Worm (Caenorhabditis elegans) whole organism, late embryonic: ENCODE data around the gene F42E11.3.

ENCODE experiments used
- ama-1 ChIP-seq: fragments of 150-350 bp; optimal IDR thresholded peaks from 2 replicates; lab custom pipeline; 2014
- dve-1 ChIP-seq: sonication (generic microtip); optimal IDR thresholded peaks from 2 replicates; lab custom pipeline; 2017; ENCODE audit warnings: antibody characterized with exemption, mild to moderate bottlenecking, missing genetic modification characterization, missing compliant biosample characterization

DNA sequence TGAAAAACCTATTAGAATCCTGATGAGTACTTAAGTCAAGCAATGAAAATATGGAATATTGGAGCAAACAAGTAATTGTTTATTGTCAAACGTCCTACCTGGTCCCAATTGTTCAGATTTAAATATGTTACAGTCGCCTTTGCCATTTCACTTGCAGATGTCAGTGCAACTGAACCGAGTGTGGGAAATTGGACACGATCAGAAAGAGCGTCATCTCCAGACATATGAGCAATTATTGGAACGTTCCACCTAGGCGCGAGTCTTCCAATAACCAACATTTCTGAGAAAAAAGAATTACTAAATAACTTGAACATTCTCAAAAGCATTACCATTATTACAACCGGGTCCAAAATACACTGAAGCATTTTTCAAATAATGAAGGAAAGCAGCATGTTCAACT, 38.3 kb downstream of the F42E11.3 start:
- no peak for TF ChIP-seq ama-1 (lab: Kevin White, UChicago)
- no peak for TF ChIP-seq dve-1
